Worm (Caenorhabditis elegans): Measurements from ENCODE around the gene rbc-2.

Gene rbc-2

DNA sequence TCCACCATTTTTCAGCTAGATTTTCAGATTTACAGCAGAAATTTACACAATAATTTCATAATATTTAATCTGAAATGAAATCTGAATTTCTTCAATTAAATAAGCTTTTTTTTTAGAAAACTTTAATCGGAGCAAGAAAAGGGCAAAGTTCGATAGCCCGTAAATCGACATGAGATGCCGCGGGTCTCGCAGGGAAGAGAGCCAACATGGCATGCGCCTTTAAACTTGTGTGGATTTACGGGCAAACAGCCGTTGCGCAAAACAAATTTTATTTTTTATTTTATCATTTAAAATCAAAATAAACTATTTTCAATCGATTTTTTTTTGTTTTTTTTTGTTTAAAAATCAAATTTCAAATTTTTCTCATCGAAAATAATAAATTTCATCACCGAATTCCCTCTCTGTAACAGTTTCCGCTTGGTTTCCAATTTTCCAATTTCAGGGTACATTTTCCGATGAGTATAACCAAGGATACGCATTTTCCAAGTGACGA, at the start of gene rbc-2, which contains the start of the genes Y54F10AM.15 and ndua-8 (continued):
- TF ChIP-seq F57C9.4 (tag; optimal IDR thresholded peaks at IDR 0.05) (no peak), F22D6.2 (tag; optimal IDR thresholded peaks at IDR 0.05) (no peak), nhr-27 (tag; optimal IDR thresholded peaks at IDR 0.05) (no peak), hmg-1.2 (GFP tag; IDR thresholded peaks at IDR 0.05) (no peak; the same call in none of the 2 replicates), snpc-1.1 (tag; optimal IDR thresholded peaks at IDR 0.05; ENCODE audit: insufficient read depth) (peak; percentile 28), sdz-38 (tag; optimal IDR thresholded peaks at IDR 0.05) (no peak), tlf-1 (GFP tag; optimal IDR thresholded peaks at IDR 0.05) (peak; percentile 71), hmg-20 (GFP tag; IDR thresholded peaks at IDR 0.05) (no peak), nfya-2 (GFP tag; IDR thresholded peaks at IDR 0.05) (no peak), ceh-58 (GFP tag; IDR thresholded peaks at IDR 0.05) (no peak), F10E7.11 (tag; optimal IDR thresholded peaks at IDR 0.05) (no peak), snpc-1.3 (tag; optimal IDR thresholded peaks at IDR 0.05; ENCODE audit: insufficient read depth) (peak; percentile 76), Y56A3A.18 (GFP tag; IDR thresholded peaks at IDR 0.05) (no peak), gei-17 (GFP tag; optimal IDR thresholded peaks at IDR 0.05) (no peak), pbrm-1 (GFP tag; IDR thresholded peaks at IDR 0.05) (peak; percentile 87), B0035.1 (tag; optimal IDR thresholded peaks at IDR 0.05) (no peak), bed-2 (GFP tag; IDR thresholded peaks at IDR 0.05) (no peak), ztf-6 (GFP tag; IDR thresholded peaks at IDR 0.05) (no peak), ceh-91 (GFP tag; IDR thresholded peaks at IDR 0.05) (peak; percentile 81), F37B4.10 (GFP tag; IDR thresholded peaks at IDR 0.05) (no peak), bed-1 (GFP tag; IDR thresholded peaks at IDR 0.05) (no peak), cebp-1 (GFP tag; IDR thresholded peaks at IDR 0.05) (peak; percentile 25; the same call in 1 of the 2 replicates), cebp-1 (tag; optimal IDR thresholded peaks at IDR 0.05) (peak; percentile 83), hlh-26 (GFP tag; conservative IDR thresholded peaks at IDR 0.05) (no peak), ztf-26 (tag; optimal IDR thresholded peaks at IDR 0.05) (peak; percentile 5), ceh-79 (tag; optimal IDR thresholded peaks at IDR 0.05) (no peak), F57A8.1 (GFP tag; optimal IDR thresholded peaks at IDR 0.05) (no peak), dox-1 (GFP tag; IDR thresholded peaks at IDR 0.05) (no peak), D2030.7 (GFP tag; IDR thresholded peaks at IDR 0.05) (peak; percentile 82), Y95B8A.8 (GFP tag; IDR thresholded peaks at IDR 0.05) (no peak), ets-4 (GFP tag; optimal IDR thresholded peaks at IDR 0.05) (no peak), ZK185.1 (tag; optimal IDR thresholded peaks at IDR 0.05; ENCODE audit: poor library complexity, severe bottlenecking) (peak; percentile 86), F33H1.4 (GFP tag; IDR thresholded peaks at IDR 0.05) (peak; percentile 100), snpc-4 (GFP tag; optimal IDR thresholded peaks at IDR 0.05) (peak; percentile 4), snpc-4 (tag; optimal IDR thresholded peaks at IDR 0.05) (peak in 3 of 4 experiments; percentile 52 to 70 (median 60)), nhr-80 (tag; optimal IDR thresholded peaks at IDR 0.05) (peak; percentile 37), nhr-90 (tag; optimal IDR thresholded peaks at IDR 0.05) (no peak), ama-1 (optimal IDR thresholded peaks at IDR 0.05) (no peak), ama-1 (GFP tag; optimal IDR thresholded peaks at IDR 0.05) (no peak), ztf-28 (GFP tag; IDR thresholded peaks at IDR 0.05) (no peak), hrde-1 (tag; optimal IDR thresholded peaks at IDR 0.05; ENCODE audit: borderline replicate concordance) (no peak), mes-4 (tag; optimal IDR thresholded peaks at IDR 0.05) (no peak), F55B11.4 (tag; optimal IDR thresholded peaks at IDR 0.05; ENCODE audit: borderline replicate concordance, insufficient read depth) (no peak), mxl-1 (tag; optimal IDR thresholded peaks at IDR 0.05) (no peak), akir-1 (GFP tag; optimal IDR thresholded peaks at IDR 0.05) (no peak), tbx-9 (tag; optimal IDR thresholded peaks at IDR 0.05; ENCODE audit: borderline replicate concordance) (no peak), Y53G8AR.9 (GFP tag; conservative IDR thresholded peaks at IDR 0.05) (no peak; the same call in 1 of the 2 replicates), aptf-3 (GFP tag; IDR thresholded peaks at IDR 0.05) (no peak), nfyb-1 (GFP tag; IDR thresholded peaks at IDR 0.05) (peak; percentile 82)
